Worm (Caenorhabditis elegans) whole organism, early embryonic: ENCODE data around the gene T01H3.3.

ENCODE experiments used
- B0310.2 ChIP-seq: sonication (generic microtip); optimal IDR thresholded peaks from 2 replicates; lab custom pipeline; 2016; ENCODE audit warnings: mild to moderate bottlenecking, missing genetic modification characterization, missing compliant biosample characterization
- F13C5.2 ChIP-seq: sonication (generic microtip); optimal IDR thresholded peaks from 2 replicates; lab custom pipeline; 2017; ENCODE audit warnings: mild to moderate bottlenecking, missing genetic modification characterization, inconsistent platforms, missing compliant biosample characterization
- aly-1 ChIP-seq: sonication (generic microtip); optimal IDR thresholded peaks from 2 replicates; lab custom pipeline; 2016; ENCODE audit warnings: missing genetic modification characterization, missing compliant biosample characterization
- ama-1 ChIP-seq: fragments of 150-350 bp; optimal IDR thresholded peaks from 2 replicates; lab custom pipeline; 2014
- ceh-13 ChIP-seq: fragments of 200-800 bp; sonication (Bioruptor generic); optimal IDR thresholded peaks from 2 replicates; lab custom pipeline; 2018; ENCODE audit warnings: mild to moderate bottlenecking, missing genetic modification characterization, missing compliant biosample characterization
- ceh-36 ChIP-seq: sonication (generic microtip); optimal IDR thresholded peaks from 2 replicates; lab custom pipeline; 2016; ENCODE audit warnings: missing genetic modification characterization, inconsistent platforms, missing compliant biosample characterization
- ets-7 ChIP-seq: sonication (generic microtip); optimal IDR thresholded peaks from 2 replicates; lab custom pipeline; 2016; ENCODE audit warnings: missing genotype, missing genetic modification characterization, missing compliant biosample characterization
- flt-1 ChIP-seq: fragments of 200-800 bp; sonication (Bioruptor generic); IDR thresholded peaks from 2 replicates; pipeline ENCODE4 v1.3.6; 2022; ENCODE audit warnings: missing genetic modification characterization, missing compliant biosample characterization
- hmbx-1 ChIP-seq: sonication (generic microtip); optimal IDR thresholded peaks from 2 replicates; lab custom pipeline; 2016; ENCODE audit warnings: mild to moderate bottlenecking, missing genetic modification characterization, missing compliant biosample characterization
- hmg-4 ChIP-seq: fragments of 200-800 bp; sonication (Bioruptor generic); optimal IDR thresholded peaks from 2 replicates; lab custom pipeline; 2018; ENCODE audit warnings: mild to moderate bottlenecking, missing genetic modification characterization, missing compliant biosample characterization
- hnd-1 ChIP-seq: sonication (generic microtip); optimal IDR thresholded peaks from 2 replicates; lab custom pipeline; 2016; ENCODE audit warnings: missing genetic modification characterization, missing compliant biosample characterization
- pes-1 ChIP-seq: fragments of 200-800 bp; sonication (Bioruptor generic); IDR thresholded peaks from 2 replicates; pipeline ENCODE4 v1.3.6; 2022; ENCODE audit warnings: missing genetic modification reagents, missing genetic modification characterization, missing compliant biosample characterization
- scrt-1 ChIP-seq: fragments of 200-800 bp; sonication (Bioruptor generic); IDR thresholded peaks from 2 replicates; pipeline ENCODE4 v1.3.6; 2022; ENCODE audit warnings: missing genetic modification characterization, missing compliant biosample characterization
- sea-1 ChIP-seq: fragments of 200-800 bp; sonication (Bioruptor generic); conservative IDR thresholded peaks from 2 replicates; pipeline ENCODE4 v1.3.6; 2022; ENCODE audit warnings: missing genetic modification characterization, missing compliant biosample characterization
- tbx-11 ChIP-seq: fragments of 200-800 bp; sonication (Bioruptor generic); IDR thresholded peaks from 2 replicates; pipeline ENCODE4 v1.3.6; 2022; ENCODE audit warnings: missing genetic modification characterization, missing compliant biosample characterization
- tbx-37 ChIP-seq: fragments of 200-800 bp; sonication (Bioruptor generic); conservative IDR thresholded peaks from 2 replicates; pipeline ENCODE4 v1.3.6; 2022; ENCODE audit warnings: missing genetic modification reagents, missing genetic modification characterization, missing compliant biosample characterization
- tra-4 ChIP-seq: sonication (generic microtip); optimal IDR thresholded peaks from 2 replicates; lab custom pipeline; 2017; ENCODE audit warnings: missing genetic modification characterization, missing compliant biosample characterization

The T01H3.3 gene

DNA sequence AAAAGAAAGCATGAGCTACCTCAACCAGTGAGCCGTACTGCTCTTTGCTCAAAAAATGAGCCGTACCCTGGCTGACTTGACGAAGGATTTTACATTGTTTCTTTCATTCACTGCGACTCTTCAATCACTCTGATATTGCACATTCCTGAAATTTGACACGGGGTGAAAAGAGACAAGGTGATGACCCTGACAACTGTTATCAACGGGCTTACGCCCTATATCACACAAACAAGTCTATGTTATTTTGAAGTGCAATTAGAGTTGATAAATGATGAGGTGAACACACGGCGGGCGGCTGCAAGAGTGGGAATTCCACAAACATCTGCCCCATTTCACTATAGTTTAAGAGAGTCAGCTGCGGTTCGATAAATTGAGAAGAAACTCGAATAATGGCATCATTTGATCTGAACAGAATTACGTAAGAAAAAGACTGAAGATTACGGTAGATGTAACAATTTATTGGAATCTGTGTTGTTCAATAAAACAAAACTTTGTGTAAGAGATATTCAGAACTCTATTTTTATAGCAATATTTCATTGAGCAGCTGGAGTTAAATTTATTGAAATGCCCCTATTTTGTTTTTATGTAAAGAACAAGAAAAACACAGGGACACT is 37.0 kb downstream of the T01H3.3 start:
- TF ChIP-seq scrt-1 (GFP tag; lab: Robert Waterston, UW), result no peak
- TF ChIP-seq sea-1 (GFP tag; lab: Robert Waterston, UW), result no peak
- TF ChIP-seq F13C5.2 (tag; lab: Kevin White, UChicago), result no peak
- TF ChIP-seq B0310.2, result no peak
- no peak for TF ChIP-seq tbx-11 (GFP tag; lab: Robert Waterston, UW)
- no peak for TF ChIP-seq flt-1 (GFP tag; lab: Robert Waterston, UW)
- no peak for TF ChIP-seq hnd-1 (tag; lab: Kevin White, UChicago)
- TF ChIP-seq tra-4, result no peak
- no peak for TF ChIP-seq hmbx-1 (tag; lab: Kevin White, UChicago)

ce11 chrII:7835314-7835713 is 38.4 kb downstream of the T01H3.3 start, which contains the start of gene cex-2:
Gene cex-2, minus strand, starts transcription at chrII:7835414.
- TF ChIP-seq pes-1 (GFP tag; lab: Robert Waterston, UW) (no peak), flt-1 (GFP tag; lab: Robert Waterston, UW) (no peak), tbx-11 (GFP tag; lab: Robert Waterston, UW) (no peak), F13C5.2 (tag; lab: Kevin White, UChicago) (no peak), B0310.2 (no peak), hmbx-1 (tag; lab: Kevin White, UChicago) (no peak), hnd-1 (tag; lab: Kevin White, UChicago) (no peak)

DNA sequence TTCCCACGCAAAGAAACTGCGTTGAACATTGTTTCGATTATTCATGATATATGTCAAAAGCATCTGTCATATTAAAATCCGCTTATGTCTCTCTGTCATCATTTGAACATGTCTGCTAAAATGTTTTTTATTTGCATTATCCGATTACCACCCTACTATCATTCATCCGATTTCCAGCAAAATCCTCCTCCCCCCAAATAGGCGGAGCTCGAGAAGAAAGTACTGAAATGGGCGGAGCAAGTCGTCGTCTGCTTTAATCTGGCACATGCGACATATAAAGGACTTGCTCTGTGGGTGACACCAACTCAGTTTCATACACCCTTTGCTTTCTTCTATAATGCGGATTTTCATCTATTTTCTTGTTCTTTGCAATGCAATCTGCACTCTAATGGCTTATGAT is 41.6 kb downstream of the T01H3.3 start, which contains the start of gene T09A5.14:
Gene T09A5.14 (plus strand): TSS at position 301 of the 400 bp plus-strand sequence.
- TF ChIP-seq pes-1 (GFP tag; lab: Robert Waterston, UW), result no peak
- TF ChIP-seq hmg-4 (GFP tag; lab: Kevin White, UChicago), result no peak
- no peak for TF ChIP-seq sea-1 (GFP tag; lab: Robert Waterston, UW)
- TF ChIP-seq scrt-1 (GFP tag; lab: Robert Waterston, UW), result no peak
- TF ChIP-seq tbx-11 (GFP tag; lab: Robert Waterston, UW), result no peak
- no peak for TF ChIP-seq flt-1 (GFP tag; lab: Robert Waterston, UW)
- no peak for TF ChIP-seq B0310.2
- no peak for TF ChIP-seq ets-7
- no peak for TF ChIP-seq ceh-36 (tag; lab: Kevin White, UChicago)
- TF ChIP-seq tra-4, result no peak
- no peak for TF ChIP-seq F13C5.2 (tag; lab: Kevin White, UChicago)
- no peak for TF ChIP-seq tbx-37 (GFP tag; lab: Robert Waterston, UW)
- TF ChIP-seq ceh-13 (GFP tag; lab: Kevin White, UChicago), result no peak
- TF ChIP-seq hmbx-1 (tag; lab: Kevin White, UChicago), result no peak
- no peak for TF ChIP-seq aly-1 (tag; lab: Kevin White, UChicago)
- no peak for TF ChIP-seq hnd-1 (tag; lab: Kevin White, UChicago)
- TF ChIP-seq ama-1, result no peak

ce11 chrII:7829616-7830015 is 44.1 kb downstream of the T01H3.3 start:
- TF ChIP-seq flt-1 (GFP tag; lab: Robert Waterston, UW) (no peak), ceh-36 (tag; lab: Kevin White, UChicago) (no peak), pes-1 (GFP tag; lab: Robert Waterston, UW) (no peak), tbx-37 (GFP tag; lab: Robert Waterston, UW) (no peak), tbx-11 (GFP tag; lab: Robert Waterston, UW) (no peak), aly-1 (tag; lab: Kevin White, UChicago) (no peak), ama-1 (no peak), B0310.2 (no peak)

ce11 chrII:7827883-7828282 is 45.8 kb downstream of the T01H3.3 start:
- TF ChIP-seq pes-1 (GFP tag; lab: Robert Waterston, UW) (no peak), hnd-1 (tag; lab: Kevin White, UChicago) (no peak), ceh-13 (GFP tag; lab: Kevin White, UChicago) (no peak), scrt-1 (GFP tag; lab: Robert Waterston, UW) (no peak), hmg-4 (GFP tag; lab: Kevin White, UChicago) (no peak), tbx-11 (GFP tag; lab: Robert Waterston, UW) (no peak), ama-1 (no peak), tbx-37 (GFP tag; lab: Robert Waterston, UW) (no peak), ceh-36 (tag; lab: Kevin White, UChicago) (no peak), aly-1 (tag; lab: Kevin White, UChicago) (no peak), B0310.2 (no peak), F13C5.2 (tag; lab: Kevin White, UChicago) (no peak), tra-4 (no peak), hmbx-1 (tag; lab: Kevin White, UChicago) (no peak), sea-1 (GFP tag; lab: Robert Waterston, UW) (no peak), flt-1 (GFP tag; lab: Robert Waterston, UW) (no peak)

ce11 chrII:7825107-7825506 is 48.6 kb downstream of the T01H3.3 start, which contains the start of gene srw-62:
Gene srw-62, plus strand, starts transcription at chrII:7825407.
- no peak for TF ChIP-seq hmbx-1 (tag; lab: Kevin White, UChicago)
- TF ChIP-seq ceh-36 (tag; lab: Kevin White, UChicago), result no peak
- TF ChIP-seq flt-1 (GFP tag; lab: Robert Waterston, UW), result no peak
- no peak for TF ChIP-seq ets-7
- no peak for TF ChIP-seq hmg-4 (GFP tag; lab: Kevin White, UChicago)
- TF ChIP-seq tbx-37 (GFP tag; lab: Robert Waterston, UW), result no peak
- no peak for TF ChIP-seq ama-1
- no peak for TF ChIP-seq aly-1 (tag; lab: Kevin White, UChicago)
- TF ChIP-seq scrt-1 (GFP tag; lab: Robert Waterston, UW), result no peak
- TF ChIP-seq ceh-13 (GFP tag; lab: Kevin White, UChicago), result no peak
- no peak for TF ChIP-seq F13C5.2 (tag; lab: Kevin White, UChicago)
- TF ChIP-seq tra-4, result no peak
- TF ChIP-seq sea-1 (GFP tag; lab: Robert Waterston, UW), result no peak
- TF ChIP-seq pes-1 (GFP tag; lab: Robert Waterston, UW), result no peak
- TF ChIP-seq B0310.2, result no peak

DNA sequence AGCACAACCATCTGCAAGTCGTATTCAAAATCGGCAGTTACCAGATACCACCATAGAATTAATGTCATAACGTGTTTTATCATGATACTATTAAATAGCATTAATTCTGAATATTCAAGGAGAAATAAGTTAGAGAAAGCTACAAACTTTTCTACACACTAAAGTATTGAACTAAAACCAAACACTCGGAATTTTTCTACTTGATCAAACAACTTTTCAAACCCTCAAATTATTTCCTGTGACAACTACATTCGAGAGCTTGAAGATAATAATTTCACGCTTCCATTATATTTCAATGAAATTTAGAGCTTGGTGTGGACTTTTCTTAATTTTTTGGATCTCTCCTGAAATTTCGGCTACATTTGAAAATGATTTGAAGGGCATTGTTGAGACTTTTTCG is 51.2 kb downstream of the T01H3.3 start, which contains the start of gene irld-47:
Gene irld-47 (minus strand): TSS at position 101 of the 400 bp plus-strand sequence.
- TF ChIP-seq tra-4, result no peak
- TF ChIP-seq ceh-13 (GFP tag; lab: Kevin White, UChicago), result no peak
- no peak for TF ChIP-seq aly-1 (tag; lab: Kevin White, UChicago)
- no peak for TF ChIP-seq hmg-4 (GFP tag; lab: Kevin White, UChicago)
- no peak for TF ChIP-seq pes-1 (GFP tag; lab: Robert Waterston, UW)
- no peak for TF ChIP-seq hmbx-1 (tag; lab: Kevin White, UChicago)
